Fruit fly (Drosophila melanogaster): ENCODE measurements around the gene RpL30.
A peak's percentile ranks its signal among the peaks of the same experiment; 100 is the strongest.

Gene RpL30

dm6 chr2L:19014032-19014880 lies 5.2 kb upstream of the RpL30 start (continued):
- no peak for TF ChIP-seq pan (optimal IDR thresholded peaks at IDR 0.05)
- TF ChIP-seq pan (GFP tag; optimal IDR thresholded peaks at IDR 0.05 in 1 of 2, IDR thresholded peaks at IDR 0.05 in 1 of 2), result peak in 1 of 2 experiments; percentile 67
- TF ChIP-seq al (GFP tag; IDR thresholded peaks at IDR 0.05), result 0 out of 2 replicates have a peak, but pooled peaks have one; percentile 18
- TF ChIP-seq CG14710 (tag; optimal IDR thresholded peaks at IDR 0.05), result peak; percentile 61
- no peak for TF ChIP-seq h (optimal IDR thresholded peaks at IDR 0.05)
- no peak for TF ChIP-seq HLH4C (GFP tag; IDR thresholded peaks at IDR 0.05; ENCODE audit: partially characterized antibody)
- no peak for TF ChIP-seq Hr39 (optimal IDR thresholded peaks at IDR 0.05)
- no peak for TF ChIP-seq Lim3 (GFP tag; IDR thresholded peaks at IDR 0.05)
- TF ChIP-seq mam (GFP tag; optimal IDR thresholded peaks at IDR 0.05), result peak; percentile 20
- TF ChIP-seq CG10543 (GFP tag; optimal IDR thresholded peaks at IDR 0.05), result peak; percentile 72
- no peak for TF ChIP-seq CG14860 (GFP tag; IDR thresholded peaks at IDR 0.05; ENCODE audit: partially characterized antibody)
- no peak for TF ChIP-seq sr (GFP tag; IDR thresholded peaks at IDR 0.05)
- peak; percentile 82 for TF ChIP-seq row (GFP tag; IDR thresholded peaks at IDR 0.05)
- TF ChIP-seq CG14667 (GFP tag; IDR thresholded peaks at IDR 0.05), result peak; percentile 33; the same call in 1 of the 2 replicates
- TF ChIP-seq CG4617 (GFP tag; optimal IDR thresholded peaks at IDR 0.05; ENCODE audit: borderline replicate concordance), result no peak
- peak; percentile 38 for TF ChIP-seq Jarid2 (GFP tag; optimal IDR thresholded peaks at IDR 0.05)
- TF ChIP-seq CG10147 (GFP tag; optimal IDR thresholded peaks at IDR 0.05), result peak; percentile 82
- no peak for TF ChIP-seq CG1647 (GFP tag; optimal IDR thresholded peaks at IDR 0.05)
- no peak for TF ChIP-seq dati (GFP tag; IDR thresholded peaks at IDR 0.05)
- TF ChIP-seq dpn (GFP tag; optimal IDR thresholded peaks at IDR 0.05), result peak; percentile 29 to 37
- peak; percentile 20 for TF ChIP-seq CG7928 (GFP tag; optimal IDR thresholded peaks at IDR 0.05)
- TF ChIP-seq chif (GFP tag; optimal IDR thresholded peaks at IDR 0.05), result peak in 1 of 2 experiments; percentile 8
- peak; percentile 27 for TF ChIP-seq vfl (GFP tag; optimal IDR thresholded peaks at IDR 0.05)
- TF ChIP-seq cato (GFP tag; optimal IDR thresholded peaks at IDR 0.05; ENCODE audit: borderline replicate concordance), result no peak
- TF ChIP-seq CG13894 (tag; optimal IDR thresholded peaks at IDR 0.05), result peak; percentile 54
- TF ChIP-seq CG42726 (GFP tag; IDR thresholded peaks at IDR 0.05; ENCODE audit: partially characterized antibody), result no peak
- TF ChIP-seq Mrtf (GFP tag; IDR thresholded peaks at IDR 0.05), result 0 out of 3 replicates have a peak, but pooled peaks have one; percentile 30
- TF ChIP-seq CG6765 (GFP tag; optimal IDR thresholded peaks at IDR 0.05), result peak; percentile 80
- TF ChIP-seq tll (GFP tag; optimal IDR thresholded peaks at IDR 0.05), result no peak
- TF ChIP-seq esg (GFP tag; conservative IDR thresholded peaks at IDR 0.05), result peak; percentile 41; the same call in 1 of the 2 replicates
- no peak for TF ChIP-seq CG17802 (tag; optimal IDR thresholded peaks at IDR 0.05)
- TF ChIP-seq odd (GFP tag; optimal IDR thresholded peaks at IDR 0.05), result peak; percentile 78
- TF ChIP-seq HmgD (GFP tag; optimal IDR thresholded peaks at IDR 0.05), result no peak
- TF ChIP-seq CG10366 (GFP tag; IDR thresholded peaks at IDR 0.05), result peak; percentile 46; the same call in 1 of the 2 replicates
- TF ChIP-seq sim (GFP tag; IDR thresholded peaks at IDR 0.05), result no peak
- TF ChIP-seq ap (GFP tag; IDR thresholded peaks at IDR 0.05), result 0 out of 2 replicates have a peak, but pooled peaks have one; percentile 24
- TF ChIP-seq CG18476 (GFP tag; optimal IDR thresholded peaks at IDR 0.05), result peak; percentile 61
- TF ChIP-seq CG6689 (GFP tag; IDR thresholded peaks at IDR 0.05), result peak; percentile 53; the same call in 1 of the 2 replicates
- no peak for TF ChIP-seq Lpt (GFP tag; optimal IDR thresholded peaks at IDR 0.05)
- no peak for TF ChIP-seq CG17612 (GFP tag; IDR thresholded peaks at IDR 0.05)
- peak; percentile 83 for TF ChIP-seq CG8924 (tag; optimal IDR thresholded peaks at IDR 0.05)
- TF ChIP-seq NC2β (GFP tag; optimal IDR thresholded peaks at IDR 0.05), result no peak
- TF ChIP-seq CG34224 (GFP tag; IDR thresholded peaks at IDR 0.05; ENCODE audit: partially characterized antibody), result no peak
- TF ChIP-seq Taf1 (GFP tag; IDR thresholded peaks at IDR 0.05), result peak; percentile 54; the same call in 1 of the 2 replicates
- no peak for TF ChIP-seq da (GFP tag; optimal IDR thresholded peaks at IDR 0.05)
- TF ChIP-seq CG11456 (GFP tag; IDR thresholded peaks at IDR 0.05), result no peak
- TF ChIP-seq Vsx1 (GFP tag; optimal IDR thresholded peaks at IDR 0.05), result peak; percentile 50
- peak; percentile 62 for TF ChIP-seq tap (tag; optimal IDR thresholded peaks at IDR 0.05)
- no peak for TF ChIP-seq hb (GFP tag; IDR thresholded peaks at IDR 0.05; ENCODE audit: partially characterized antibody)

Data from whole organism, embryonic.